Worm (Caenorhabditis elegans): ENCODE results near the gene sru-4.

Gene sru-4

ce11 chrIV:9512836-9513235, 14.6 kb downstream of the sru-4 start, which contains the start of gene C33A12.3:
TSS of gene C33A12.3 (minus strand) at chrIV:9513002.
- TF ChIP-seq flh-1 (GFP tag; optimal IDR thresholded peaks at IDR 0.05), result no peak
- TF ChIP-seq nhr-12 (tag; optimal IDR thresholded peaks at IDR 0.05), result no peak
- no peak for TF ChIP-seq ces-1 (GFP tag; optimal IDR thresholded peaks at IDR 0.05)
- no peak for TF ChIP-seq mab-5 (tag; optimal IDR thresholded peaks at IDR 0.05)
- TF ChIP-seq sptf-1 (tag; optimal IDR thresholded peaks at IDR 0.05), result no peak
- no peak for TF ChIP-seq unc-120 (tag; optimal IDR thresholded peaks at IDR 0.05; ENCODE audit: poor library complexity, severe bottlenecking)
- no peak for TF ChIP-seq elt-3 (tag; optimal IDR thresholded peaks at IDR 0.05)
- TF ChIP-seq bed-3 (GFP tag; optimal IDR thresholded peaks at IDR 0.05), result no peak

ce11 chrIV:9513360-9513777, 15.2 kb downstream of the sru-4 start:
- peak; percentile 32 for TF ChIP-seq lsy-2 (tag; optimal IDR thresholded peaks at IDR 0.05)
- TF ChIP-seq mls-2 (tag; optimal IDR thresholded peaks at IDR 0.05), result no peak
- no peak for TF ChIP-seq nhr-76 (tag; optimal IDR thresholded peaks at IDR 0.05)
- no peak for TF ChIP-seq flh-1 (GFP tag; optimal IDR thresholded peaks at IDR 0.05)
- TF ChIP-seq unc-62 (GFP tag; optimal IDR thresholded peaks at IDR 0.05), result no peak
- TF ChIP-seq sem-2 (GFP tag; optimal IDR thresholded peaks at IDR 0.05), result no peak
- TF ChIP-seq elt-3 (tag; optimal IDR thresholded peaks at IDR 0.05), result no peak
- TF ChIP-seq nhr-237 (tag; optimal IDR thresholded peaks at IDR 0.05), result no peak
- TF ChIP-seq cnd-1 (tag; optimal IDR thresholded peaks at IDR 0.05), result no peak
- no peak for TF ChIP-seq ceh-83 (GFP tag; optimal IDR thresholded peaks at IDR 0.05)
- TF ChIP-seq pha-4 (tag; optimal IDR thresholded peaks at IDR 0.05), result no peak
- TF ChIP-seq hlh-1 (tag; optimal IDR thresholded peaks at IDR 0.05), result no peak
- peak; percentile 51 for TF ChIP-seq blmp-1 (tag; optimal IDR thresholded peaks at IDR 0.05)
- no peak for TF ChIP-seq nhr-12 (tag; optimal IDR thresholded peaks at IDR 0.05)
- no peak for TF ChIP-seq ceh-43 (GFP tag; optimal IDR thresholded peaks at IDR 0.05)
- TF ChIP-seq ces-1 (GFP tag; optimal IDR thresholded peaks at IDR 0.05), result peak; percentile 41
- no peak for TF ChIP-seq unc-39 (tag; optimal IDR thresholded peaks at IDR 0.05)
- no peak for TF ChIP-seq lin-32 (GFP tag; optimal IDR thresholded peaks at IDR 0.05)
- no peak for TF ChIP-seq mab-5 (tag; optimal IDR thresholded peaks at IDR 0.05)
- no peak for TF ChIP-seq tbx-8 (GFP tag; optimal IDR thresholded peaks at IDR 0.05)
- TF ChIP-seq sptf-1 (tag; optimal IDR thresholded peaks at IDR 0.05), result no peak
- TF ChIP-seq mep-1 (tag; optimal IDR thresholded peaks at IDR 0.05), result no peak
- TF ChIP-seq ham-2 (GFP tag; optimal IDR thresholded peaks at IDR 0.05), result peak; percentile 67

- TF ChIP-seq ceh-39 (tag; optimal IDR thresholded peaks at IDR 0.05) (no peak), mep-1 (tag; optimal IDR thresholded peaks at IDR 0.05) (no peak), sem-2 (GFP tag; optimal IDR thresholded peaks at IDR 0.05) (no peak), blmp-1 (tag; optimal IDR thresholded peaks at IDR 0.05) (no peak), hlh-1 (tag; optimal IDR thresholded peaks at IDR 0.05) (no peak), M03D4.4 (tag; optimal IDR thresholded peaks at IDR 0.05) (no peak)
Measured at ce11 chrIV:9514132-9514531, 15.9 kb downstream of the sru-4 start.

ce11 chrIV:9516831-9517230, 18.6 kb downstream of the sru-4 start, which contains the start of gene C33A12.19:
TSS of gene C33A12.19 (plus strand) at chrIV:9516999.
- TF ChIP-seq ceh-39 (tag; optimal IDR thresholded peaks at IDR 0.05) (no peak), tbx-8 (GFP tag; optimal IDR thresholded peaks at IDR 0.05) (no peak), nhr-28 (tag; optimal IDR thresholded peaks at IDR 0.05) (no peak), bed-3 (GFP tag; optimal IDR thresholded peaks at IDR 0.05) (no peak), drap-1 (GFP tag; optimal IDR thresholded peaks at IDR 0.05) (no peak), lin-13 (tag; optimal IDR thresholded peaks at IDR 0.05) (no peak), nhr-12 (tag; optimal IDR thresholded peaks at IDR 0.05) (no peak), sem-2 (GFP tag; optimal IDR thresholded peaks at IDR 0.05) (no peak), flh-1 (GFP tag; optimal IDR thresholded peaks at IDR 0.05) (no peak), ces-1 (GFP tag; optimal IDR thresholded peaks at IDR 0.05) (no peak), hlh-1 (tag; optimal IDR thresholded peaks at IDR 0.05) (no peak), nhr-2 (tag; optimal IDR thresholded peaks at IDR 0.05) (no peak)

ce11 chrIV:9518608-9519007, 20.4 kb downstream of the sru-4 start, which contains the start of gene nlp-35:
TSS of gene nlp-35 (minus strand) at chrIV:9518926.
- no peak for TF ChIP-seq unc-62 (GFP tag; optimal IDR thresholded peaks at IDR 0.05)
- TF ChIP-seq bed-3 (GFP tag; optimal IDR thresholded peaks at IDR 0.05), result no peak
- TF ChIP-seq lsy-2 (tag; optimal IDR thresholded peaks at IDR 0.05), result no peak
- no peak for TF ChIP-seq M03D4.4 (tag; optimal IDR thresholded peaks at IDR 0.05)
- no peak for TF ChIP-seq nhr-12 (tag; optimal IDR thresholded peaks at IDR 0.05)
- TF ChIP-seq ceh-39 (tag; optimal IDR thresholded peaks at IDR 0.05), result no peak
- TF ChIP-seq unc-39 (tag; optimal IDR thresholded peaks at IDR 0.05), result no peak
